Worm (Caenorhabditis elegans): ENCODE measurements around the gene C35C5.10.

- TF ChIP-seq flt-1 (GFP tag; IDR thresholded peaks at IDR 0.05) (no peak), med-1 (GFP tag; optimal IDR thresholded peaks at IDR 0.05; ENCODE audit: insufficient read depth) (no peak), cog-1 (tag; optimal IDR thresholded peaks at IDR 0.05) (no peak), ztf-29 (GFP tag; IDR thresholded peaks at IDR 0.05) (no peak), T22C8.4 (GFP tag; IDR thresholded peaks at IDR 0.05) (no peak), klf-2 (GFP tag; conservative IDR thresholded peaks at IDR 0.05) (no peak)
Measured at ce11 chrX:11590545-11590944, 34.5 kb downstream of the C35C5.10 start.

Measured in whole organism, midembryonic.